Fruit fly (Drosophila melanogaster): ENCODE results near the gene CG42854.

dm6 chrX:17282196-17282595 is 35.4 kb upstream of the CG42854 start, which contains the start of gene CG5445:
- TF ChIP-seq fd59A (GFP tag; optimal IDR thresholded peaks at IDR 0.05) = no peak
- TF ChIP-seq Gug (GFP tag; IDR thresholded peaks at IDR 0.05) = no peak
- no peak for TF ChIP-seq CG4318 (GFP tag; optimal IDR thresholded peaks at IDR 0.05)
- TF ChIP-seq Eip75B (GFP tag; optimal IDR thresholded peaks at IDR 0.05) = no peak
- TF ChIP-seq pdm3 (GFP tag; optimal IDR thresholded peaks at IDR 0.05) = no peak
- no peak for TF ChIP-seq CG3919 (GFP tag; optimal IDR thresholded peaks at IDR 0.05)
- no peak for TF ChIP-seq OdsH (GFP tag; optimal IDR thresholded peaks at IDR 0.05)
- TF ChIP-seq Hr39 (GFP tag; optimal IDR thresholded peaks at IDR 0.05) = no peak
- TF ChIP-seq Hr4 (GFP tag; optimal IDR thresholded peaks at IDR 0.05) = no peak
- TF ChIP-seq salr (GFP tag; optimal IDR thresholded peaks at IDR 0.05) = no peak
- TF ChIP-seq CG11902 (GFP tag; optimal IDR thresholded peaks at IDR 0.05) = no peak
- TF ChIP-seq esn (GFP tag; optimal IDR thresholded peaks at IDR 0.05) = no peak
- TF ChIP-seq Sox14 (GFP tag; optimal IDR thresholded peaks at IDR 0.05) = no peak
- TF ChIP-seq CG8119 (GFP tag; IDR thresholded peaks at IDR 0.05) = no peak
